Fruit fly (Drosophila melanogaster): ENCODE measurements around the gene Dci.

The Dci gene

DNA sequence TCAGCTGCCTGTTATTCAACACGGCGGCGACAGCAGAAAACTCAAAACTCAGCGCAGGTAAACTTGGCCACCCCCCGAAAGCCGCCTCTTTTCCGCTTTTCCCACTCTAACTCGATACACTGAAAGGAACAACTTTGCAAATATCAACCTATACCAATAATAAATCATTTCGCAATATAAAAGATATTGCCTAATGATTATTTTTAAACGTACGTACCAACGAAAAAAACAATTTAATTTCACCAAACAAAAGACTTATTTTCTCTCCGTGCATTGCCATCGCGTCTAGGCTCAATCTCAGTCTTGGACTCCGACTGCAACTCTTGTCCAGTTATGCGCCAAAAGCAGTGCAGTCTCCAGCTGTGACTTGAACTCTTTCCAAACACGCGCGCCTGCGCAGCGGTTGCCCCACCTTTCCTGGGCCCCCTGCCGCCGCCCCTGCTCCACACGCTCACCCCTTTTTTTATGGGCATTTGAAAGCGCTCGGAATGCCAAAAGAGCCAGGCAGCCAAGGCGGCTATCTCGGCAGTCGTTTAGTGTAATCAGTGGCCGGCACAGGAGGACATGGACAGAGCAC is 45.4 kb upstream of the Dci start (continued):
- TF ChIP-seq CG17359 (tag; optimal IDR thresholded peaks at IDR 0.05): peak; percentile 76
- peak; percentile 33 for TF ChIP-seq Ssrp (tag; optimal IDR thresholded peaks at IDR 0.05)
- peak; percentile 32; the same call in 1 of the 3 replicates for TF ChIP-seq croc (GFP tag; conservative IDR thresholded peaks at IDR 0.05)
- TF ChIP-seq insv (GFP tag; optimal IDR thresholded peaks at IDR 0.05): no peak
- TF ChIP-seq disco-r (GFP tag; optimal IDR thresholded peaks at IDR 0.05): no peak
- no peak for TF ChIP-seq Doc2 (GFP tag; IDR thresholded peaks at IDR 0.05)
- peak; percentile 57 for TF ChIP-seq CG30403 (GFP tag; optimal IDR thresholded peaks at IDR 0.05)
- TF ChIP-seq CG8478 (optimal IDR thresholded peaks at IDR 0.05): no peak
- no peak for TF ChIP-seq CG15696 (tag; optimal IDR thresholded peaks at IDR 0.05)
- peak in 1 of 2 experiments; percentile 46 for TF ChIP-seq Hr78 (GFP tag; optimal IDR thresholded peaks at IDR 0.05)
- TF ChIP-seq mam (GFP tag; optimal IDR thresholded peaks at IDR 0.05): peak; percentile 37
- TF ChIP-seq PHDP (tag; optimal IDR thresholded peaks at IDR 0.05): peak; percentile 39
- peak; percentile 29 for TF ChIP-seq Mes4 (GFP tag; optimal IDR thresholded peaks at IDR 0.05)
- 0 out of 2 replicates have a peak, but pooled peaks have one; percentile 5 for TF ChIP-seq bowl (GFP tag; IDR thresholded peaks at IDR 0.05)
- peak in 1 of 2 experiments; percentile 68 for TF ChIP-seq eve (GFP tag; optimal IDR thresholded peaks at IDR 0.05)
- TF ChIP-seq trem (tag; optimal IDR thresholded peaks at IDR 0.05): peak; percentile 57
- peak; percentile 4 for TF ChIP-seq CG3407 (GFP tag; optimal IDR thresholded peaks at IDR 0.05)
- TF ChIP-seq CG18476 (GFP tag; optimal IDR thresholded peaks at IDR 0.05): peak; percentile 4
- no peak for TF ChIP-seq Dll (GFP tag; IDR thresholded peaks at IDR 0.05; ENCODE audit: partially characterized antibody)
- peak; percentile 48 for TF ChIP-seq grau (tag; optimal IDR thresholded peaks at IDR 0.05)
- 0 out of 2 replicates have a peak, but pooled peaks have one; percentile 45 for TF ChIP-seq wor (GFP tag; IDR thresholded peaks at IDR 0.05)
- 0 out of 3 replicates have a peak, but pooled peaks have one; percentile 43 for TF ChIP-seq CG11695 (GFP tag; IDR thresholded peaks at IDR 0.05)
- peak; percentile 17 for TF ChIP-seq CG13624 (GFP tag; optimal IDR thresholded peaks at IDR 0.05)
- TF ChIP-seq Taf1 (GFP tag; IDR thresholded peaks at IDR 0.05): no peak
- TF ChIP-seq al (GFP tag; IDR thresholded peaks at IDR 0.05): no peak
- peak; percentile 11 for TF ChIP-seq tio (GFP tag; optimal IDR thresholded peaks at IDR 0.05)
- TF ChIP-seq pfk (GFP tag; optimal IDR thresholded peaks at IDR 0.05): no peak
- TF ChIP-seq dati (GFP tag; IDR thresholded peaks at IDR 0.05): no peak
- peak; percentile 58 for TF ChIP-seq unpg (GFP tag; optimal IDR thresholded peaks at IDR 0.05)
- peak; percentile 57 for TF ChIP-seq org-1 (GFP tag; optimal IDR thresholded peaks at IDR 0.05)
- peak; percentile 94 for TF ChIP-seq sens (GFP tag)
- TF ChIP-seq CG2116 (GFP tag; optimal IDR thresholded peaks at IDR 0.05): peak; percentile 6
- peak; percentile 52 for TF ChIP-seq nerfin-1 (tag; optimal IDR thresholded peaks at IDR 0.05)
- no peak for TF ChIP-seq CG3838 (GFP tag; optimal IDR thresholded peaks at IDR 0.05)
- TF ChIP-seq ham (GFP tag; IDR thresholded peaks at IDR 0.05): no peak
- no peak for TF ChIP-seq zf30C (GFP tag; optimal IDR thresholded peaks at IDR 0.05)
- TF ChIP-seq NC2α (GFP tag; optimal IDR thresholded peaks at IDR 0.05): peak; percentile 21
- peak; percentile 39 for TF ChIP-seq CG13424 (tag; optimal IDR thresholded peaks at IDR 0.05)
- peak; percentile 59 for TF ChIP-seq CG17829 (tag; optimal IDR thresholded peaks at IDR 0.05)
- peak; percentile 49 for TF ChIP-seq nmo (GFP tag; optimal IDR thresholded peaks at IDR 0.05)
- peak; percentile 10 for TF ChIP-seq CG9609 (GFP tag; optimal IDR thresholded peaks at IDR 0.05)
- TF ChIP-seq pb (GFP tag; optimal IDR thresholded peaks at IDR 0.05): peak; percentile 53
- TF ChIP-seq esg (GFP tag; conservative IDR thresholded peaks at IDR 0.05): peak; percentile 36; the same call in 1 of the 2 replicates
- TF ChIP-seq lab (GFP tag; optimal IDR thresholded peaks at IDR 0.05): peak; percentile 65
- no peak for TF ChIP-seq zen2 (GFP tag; IDR thresholded peaks at IDR 0.05; ENCODE audit: partially characterized antibody)
- no peak for TF ChIP-seq unc-4 (GFP tag; IDR thresholded peaks at IDR 0.05; ENCODE audit: partially characterized antibody)
- peak; percentile 77 for TF ChIP-seq CG10979 (tag; optimal IDR thresholded peaks at IDR 0.05)
- peak; percentile 33 for TF ChIP-seq CG8281 (tag; optimal IDR thresholded peaks at IDR 0.05)
- TF ChIP-seq CG16815 (GFP tag; optimal IDR thresholded peaks at IDR 0.05): peak; percentile 27
- peak; percentile 71 for TF ChIP-seq CG8388 (GFP tag; optimal IDR thresholded peaks at IDR 0.05)

Data from whole organism, embryonic.